Fruit fly (Drosophila melanogaster): ENCODE data around the gene CG14565.

CG14565 gene

dm6 chr3L:21727013-21727727 is 16.9 kb downstream of the CG14565 start (continued):
- peak; percentile 27 for TF ChIP-seq Blimp-1 (GFP tag; optimal IDR thresholded peaks at IDR 0.05)
- no peak for TF ChIP-seq gt (GFP tag; IDR thresholded peaks at IDR 0.05)
- peak; percentile 49 for TF ChIP-seq nmo (GFP tag; optimal IDR thresholded peaks at IDR 0.05)
- TF ChIP-seq CG2202 (tag; optimal IDR thresholded peaks at IDR 0.05), result peak; percentile 2
- no peak for TF ChIP-seq sc (optimal IDR thresholded peaks at IDR 0.05)
- peak; percentile 4 for TF ChIP-seq sc (GFP tag; optimal IDR thresholded peaks at IDR 0.05)
- TF ChIP-seq stwl (tag; optimal IDR thresholded peaks at IDR 0.05), result no peak
- TF ChIP-seq ATbp (GFP tag; optimal IDR thresholded peaks at IDR 0.05), result peak; percentile 12
- peak; percentile 23 for TF ChIP-seq CG4424 (GFP tag; optimal IDR thresholded peaks at IDR 0.05)
- TF ChIP-seq CG15601 (tag; optimal IDR thresholded peaks at IDR 0.05), result peak; percentile 4
- TF ChIP-seq Oli (tag; optimal IDR thresholded peaks at IDR 0.05), result peak; percentile 11
- no peak for TF ChIP-seq dmrt99B (tag; optimal IDR thresholded peaks at IDR 0.05)
- TF ChIP-seq CG12071 (GFP tag; optimal IDR thresholded peaks at IDR 0.05), result no peak
- peak; percentile 63 for TF ChIP-seq CG2712 (tag; optimal IDR thresholded peaks at IDR 0.05)
- no peak for TF ChIP-seq CG30431 (GFP tag; optimal IDR thresholded peaks at IDR 0.05)
- TF ChIP-seq twi (tag; optimal IDR thresholded peaks at IDR 0.05), result peak; percentile 63
- TF ChIP-seq trem (tag; optimal IDR thresholded peaks at IDR 0.05), result peak; percentile 10
- TF ChIP-seq CG31441 (GFP tag; IDR thresholded peaks at IDR 0.05), result peak; percentile 44; the same call in 1 of the 2 replicates
- TF ChIP-seq fd96Cb (tag; optimal IDR thresholded peaks at IDR 0.05), result peak; percentile 38
- TF ChIP-seq CG7786 (GFP tag; optimal IDR thresholded peaks at IDR 0.05), result no peak
- peak; percentile 40; the same call in 2 of the 3 replicates for TF ChIP-seq row (GFP tag; IDR thresholded peaks at IDR 0.05)
- TF ChIP-seq Xrp1 (GFP tag; IDR thresholded peaks at IDR 0.05), result no peak
- TF ChIP-seq Med (GFP tag), result peak; percentile 52
- peak; percentile 73 for TF ChIP-seq zf30C (GFP tag; optimal IDR thresholded peaks at IDR 0.05)

- peak in 1 of 2 experiments; percentile 19 for TF ChIP-seq bsh (GFP tag; optimal IDR thresholded peaks at IDR 0.05)
- TF ChIP-seq CG11695 (GFP tag; IDR thresholded peaks at IDR 0.05), result no peak
- TF ChIP-seq Med (GFP tag), result no peak
- no peak for TF ChIP-seq C15 (GFP tag; IDR thresholded peaks at IDR 0.05)
These were observed 23.2 kb downstream of the CG14565 start for dm6 chr3L:21720869-21721268.

- TF ChIP-seq CG11247 (GFP tag; IDR thresholded peaks at IDR 0.05) (peak; percentile 10), kah (GFP tag; optimal IDR thresholded peaks at IDR 0.05) (no peak), ssp (GFP tag; IDR thresholded peaks at IDR 0.05) (0 out of 2 replicates have a peak, but pooled peaks have one; percentile 11)
These were observed 25.8 kb downstream of the CG14565 start for dm6 chr3L:21718233-21718632.

dm6 chr3L:21715974-21716373 is 28.1 kb downstream of the CG14565 start:
- TF ChIP-seq Ets65A (GFP tag) (no peak), br (optimal IDR thresholded peaks at IDR 0.05) (no peak), sens (GFP tag) (peak; percentile 40), CG3281 (GFP tag; optimal IDR thresholded peaks at IDR 0.05) (no peak), chn (GFP tag; optimal IDR thresholded peaks at IDR 0.05) (no peak), emc (GFP tag; optimal IDR thresholded peaks at IDR 0.05) (no peak), PHDP (tag; optimal IDR thresholded peaks at IDR 0.05) (no peak), vvl (GFP tag; IDR thresholded peaks at IDR 0.05) (no peak)

Measured in whole organism, embryonic.